Worm (Caenorhabditis elegans) whole organism, midembryonic: Measurements from ENCODE around the gene slc-36.5.

ENCODE experiments used
- T22C8.4 ChIP-seq: fragments of 200-800 bp; sonication (Bioruptor generic); IDR thresholded peaks from 2 replicates; pipeline ENCODE4 v1.3.6; 2022; ENCODE audit warnings: missing genetic modification characterization, missing compliant biosample characterization
- cog-1 ChIP-seq: sonication (generic microtip); optimal IDR thresholded peaks from 2 replicates; lab custom pipeline; 2016; ENCODE audit warnings: missing genetic modification characterization, missing compliant biosample characterization
- flt-1 ChIP-seq: fragments of 200-800 bp; sonication (Bioruptor generic); IDR thresholded peaks from 2 replicates; pipeline ENCODE4 v1.3.6; 2022; ENCODE audit warnings: missing genetic modification characterization, missing compliant biosample characterization
- klf-2 ChIP-seq: fragments of 200-800 bp; sonication (Bioruptor generic); conservative IDR thresholded peaks from 2 replicates; pipeline ENCODE4 v1.3.6; 2022; ENCODE audit warnings: missing genetic modification reagents, missing genetic modification characterization, missing compliant biosample characterization
- med-1 ChIP-seq: sonication (generic microtip); optimal IDR thresholded peaks from 2 replicates; lab custom pipeline; 2017; ENCODE audit warnings: missing genetic modification characterization, mild to moderate bottlenecking, missing compliant biosample characterization, antibody characterized with exemption, missing genetic modification reagents; ENCODE audit not compliant: insufficient read depth
- ref-1 ChIP-seq: fragments of 200-800 bp; sonication (Bioruptor generic); conservative IDR thresholded peaks from 2 replicates; pipeline ENCODE4 v1.3.6; 2022; ENCODE audit warnings: missing genetic modification reagents, missing genetic modification characterization, missing compliant biosample characterization
- tab-1 ChIP-seq: fragments of 200-800 bp; sonication (Bioruptor generic); IDR thresholded peaks from 2 replicates; pipeline ENCODE4 v1.3.6; 2022; ENCODE audit warnings: missing genetic modification characterization, missing compliant biosample characterization
- ztf-23 ChIP-seq: fragments of 200-800 bp; sonication (Bioruptor generic); IDR thresholded peaks from 2 replicates; pipeline ENCODE4 v1.3.6; 2022; ENCODE audit warnings: missing genetic modification reagents, missing genetic modification characterization, missing compliant biosample characterization
- ztf-29 ChIP-seq: fragments of 200-800 bp; sonication (Bioruptor generic); IDR thresholded peaks from 2 replicates; pipeline ENCODE4 v1.3.6; 2022; ENCODE audit warnings: missing genetic modification reagents, missing genetic modification characterization, missing compliant biosample characterization

slc-36.5 gene

ce11 chrII:6830923-6831322 is 45.9 kb downstream of the slc-36.5 start:
- TF ChIP-seq klf-2 = no peak
- peak; percentile 66; the same call in 1 of the 2 replicates for TF ChIP-seq tab-1 (GFP tag; lab: Robert Waterston, UW)
- TF ChIP-seq ztf-23 (GFP tag; lab: Robert Waterston, UW) = 0 out of 2 replicates have a peak, but pooled peaks have one; percentile 47

ce11 chrII:6830012-6830411 is 46.8 kb downstream of the slc-36.5 start:
- TF ChIP-seq ztf-29 (GFP tag; lab: Robert Waterston, UW) (no peak), med-1 (GFP tag; lab: Kevin White, UChicago) (no peak), cog-1 (tag; lab: Kevin White, UChicago) (no peak), ztf-23 (GFP tag; lab: Robert Waterston, UW) (no peak), ref-1 (GFP tag; lab: Robert Waterston, UW) (no peak), flt-1 (no peak), T22C8.4 (no peak)

- TF ChIP-seq ztf-23 (GFP tag; lab: Robert Waterston, UW) (no peak), T22C8.4 (no peak), klf-2 (no peak), tab-1 (GFP tag; lab: Robert Waterston, UW) (no peak)
Observed at ce11 chrII:6829108-6829507, 47.7 kb downstream of the slc-36.5 start.

- TF ChIP-seq tab-1 (GFP tag; lab: Robert Waterston, UW) (no peak), med-1 (GFP tag; lab: Kevin White, UChicago) (no peak), flt-1 (no peak), T22C8.4 (no peak), ref-1 (GFP tag; lab: Robert Waterston, UW) (no peak), klf-2 (no peak), ztf-29 (GFP tag; lab: Robert Waterston, UW) (no peak), cog-1 (tag; lab: Kevin White, UChicago) (no peak), ztf-23 (GFP tag; lab: Robert Waterston, UW) (no peak)
Observed at ce11 chrII:6828073-6828900, 48.6 kb downstream of the slc-36.5 start.

- TF ChIP-seq flt-1 (0 out of 2 replicates have a peak, but pooled peaks have one; percentile 10), ztf-29 (GFP tag; lab: Robert Waterston, UW) (no peak)
Observed at ce11 chrII:6827388-6827787, 49.5 kb downstream of the slc-36.5 start.

ce11 chrII:6826726-6827125 is 50.1 kb downstream of the slc-36.5 start:
- TF ChIP-seq ref-1 (GFP tag; lab: Robert Waterston, UW) (no peak), flt-1 (no peak), cog-1 (tag; lab: Kevin White, UChicago) (no peak), med-1 (GFP tag; lab: Kevin White, UChicago) (no peak), tab-1 (GFP tag; lab: Robert Waterston, UW) (no peak), ztf-23 (GFP tag; lab: Robert Waterston, UW) (no peak), klf-2 (no peak), ztf-29 (GFP tag; lab: Robert Waterston, UW) (no peak), T22C8.4 (no peak)

ce11 chrII:6825732-6826131 is 51.1 kb downstream of the slc-36.5 start:
- no peak for TF ChIP-seq tab-1 (GFP tag; lab: Robert Waterston, UW)
- peak; percentile 77 for TF ChIP-seq cog-1 (tag; lab: Kevin White, UChicago)
- TF ChIP-seq ztf-29 (GFP tag; lab: Robert Waterston, UW) = 0 out of 2 replicates have a peak, but pooled peaks have one; percentile 44

- TF ChIP-seq T22C8.4 = no peak
- no peak for TF ChIP-seq ztf-29 (GFP tag; lab: Robert Waterston, UW)
- TF ChIP-seq ztf-23 (GFP tag; lab: Robert Waterston, UW) = no peak
- TF ChIP-seq med-1 (GFP tag; lab: Kevin White, UChicago) = no peak
- TF ChIP-seq cog-1 (tag; lab: Kevin White, UChicago) = no peak
Observed at ce11 chrII:6824524-6824923, 52.3 kb downstream of the slc-36.5 start.

ce11 chrII:6823912-6824311 is 52.9 kb downstream of the slc-36.5 start:
- TF ChIP-seq ref-1 (GFP tag; lab: Robert Waterston, UW) = no peak
- no peak for TF ChIP-seq med-1 (GFP tag; lab: Kevin White, UChicago)
- TF ChIP-seq cog-1 (tag; lab: Kevin White, UChicago) = no peak
- no peak for TF ChIP-seq flt-1
- TF ChIP-seq ztf-23 (GFP tag; lab: Robert Waterston, UW) = no peak
- TF ChIP-seq tab-1 (GFP tag; lab: Robert Waterston, UW) = no peak
- TF ChIP-seq klf-2 = no peak
- TF ChIP-seq ztf-29 (GFP tag; lab: Robert Waterston, UW) = no peak
- no peak for TF ChIP-seq T22C8.4

ce11 chrII:6823233-6823632 is 53.6 kb downstream of the slc-36.5 start:
- peak; percentile 42 for TF ChIP-seq cog-1 (tag; lab: Kevin White, UChicago)
- no peak for TF ChIP-seq ztf-29 (GFP tag; lab: Robert Waterston, UW)
- TF ChIP-seq T22C8.4 = no peak
- TF ChIP-seq ztf-23 (GFP tag; lab: Robert Waterston, UW) = no peak
